Fruit fly (Drosophila melanogaster) whole organism, embryonic: ENCODE data around the gene THADA.

Experiments
- Asciz ChIP-seq: fragments of 200-800 bp; sonication (Bioruptor generic); optimal IDR thresholded peaks from 2 replicates; lab custom pipeline; 2017; ENCODE audit warnings: missing biosample characterization, mild to moderate bottlenecking, missing genetic modification characterization, missing genetic modification reagents
- B-H1 ChIP-seq: fragments of 200-800 bp; sonication (Bioruptor generic); IDR thresholded peaks from 3 replicates; pipeline ENCODE4 v1.3.6; 2022; ENCODE audit warnings: missing biosample characterization, missing genetic modification characterization
- BEAF-32 ChIP-seq: fragments of 200-800 bp; sonication (Bioruptor generic); optimal IDR thresholded peaks from 3 replicates; lab custom pipeline; 2017; ENCODE audit warnings: missing biosample characterization, missing genetic modification characterization, mild to moderate bottlenecking, moderate library complexity, missing genetic modification reagents
- C15 ChIP-seq: fragments of 200-800 bp; sonication (Bioruptor generic); IDR thresholded peaks from 3 replicates; pipeline ENCODE4 v1.3.6; 2022; ENCODE audit warnings: missing biosample characterization, missing genetic modification characterization
- CG1024 ChIP-seq: fragments of 200-800 bp; sonication (Bioruptor generic); IDR thresholded peaks from 2 replicates; pipeline ENCODE4 v1.3.6; 2022; ENCODE audit warnings: missing biosample characterization, missing genetic modification characterization
- CG11085 ChIP-seq: fragments of 200-800 bp; sonication (Bioruptor generic); IDR thresholded peaks from 2 replicates; pipeline ENCODE4 v1.3.6; 2022; ENCODE audit warnings: missing biosample characterization, missing genetic modification characterization
- CG11560 ChIP-seq: fragments of 200-800 bp; sonication (Bioruptor generic); IDR thresholded peaks from 3 replicates; pipeline ENCODE4 v1.3.6; 2022; ENCODE audit warnings: missing biosample characterization, missing genetic modification characterization
- CG12942 ChIP-seq: fragments of 200-800 bp; sonication (Bioruptor generic); optimal IDR thresholded peaks from 3 replicates; lab custom pipeline; 2016; ENCODE audit warnings: missing biosample characterization, missing genetic modification characterization
- CG13424 ChIP-seq: fragments of 200-800 bp; sonication (Bioruptor generic); optimal IDR thresholded peaks from 2 replicates; lab custom pipeline; 2019; ENCODE audit warnings: missing biosample characterization, mild to moderate bottlenecking, missing genetic modification characterization, moderate library complexity
- CG13624 ChIP-seq: fragments of 200-800 bp; sonication (Bioruptor generic); optimal IDR thresholded peaks from 2 replicates; lab custom pipeline; 2016; ENCODE audit warnings: missing biosample characterization, missing genetic modification characterization
- CG13894 ChIP-seq: fragments of 200-800 bp; sonication (Bioruptor generic); optimal IDR thresholded peaks from 3 replicates; lab custom pipeline; 2018; ENCODE audit warnings: missing biosample characterization, mild to moderate bottlenecking, missing genetic modification characterization, moderate library complexity
- CG15073 ChIP-seq: fragments of 200-800 bp; sonication (Bioruptor generic); optimal IDR thresholded peaks from 2 replicates; lab custom pipeline; 2016; ENCODE audit warnings: missing biosample characterization, missing genetic modification characterization
- CG15479 ChIP-seq: fragments of 200-800 bp; sonication (Bioruptor generic); optimal IDR thresholded peaks from 3 replicates; lab custom pipeline; 2019; ENCODE audit warnings: missing biosample characterization, mild to moderate bottlenecking, missing genetic modification characterization, moderate library complexity
- CG17802 ChIP-seq: fragments of 200-800 bp; sonication (Bioruptor generic); optimal IDR thresholded peaks from 2 replicates; lab custom pipeline; 2018; ENCODE audit warnings: missing biosample characterization, mild to moderate bottlenecking, missing genetic modification characterization, moderate library complexity
- CG18599 ChIP-seq: fragments of 200-800 bp; sonication (Bioruptor generic); optimal IDR thresholded peaks from 3 replicates; lab custom pipeline; 2017; ENCODE audit warnings: missing biosample characterization, missing genetic modification characterization, mild to moderate bottlenecking, moderate library complexity, missing genetic modification reagents
- CG30020 ChIP-seq: fragments of 200-800 bp; optimal IDR thresholded peaks from 2 replicates; lab custom pipeline; 2019; ENCODE audit warnings: missing biosample characterization, mild to moderate bottlenecking, missing genetic modification characterization, moderate library complexity
- CG3065 ChIP-seq: fragments of 200-800 bp; sonication (Bioruptor generic); optimal IDR thresholded peaks from 2 replicates; lab custom pipeline; 2016; ENCODE audit warnings: missing biosample characterization, missing genetic modification characterization
- CG3163 ChIP-seq: fragments of 200-800 bp; sonication (Bioruptor generic); optimal IDR thresholded peaks from 3 replicates; lab custom pipeline; 2016; ENCODE audit warnings: missing biosample characterization, missing genetic modification characterization
- CG32532 ChIP-seq: fragments of 200-800 bp; sonication (Bioruptor generic); IDR thresholded peaks from 2 replicates; pipeline ENCODE4 v1.3.6; 2022; ENCODE audit warnings: missing biosample characterization, missing genetic modification characterization
- CG3838 ChIP-seq: fragments of 200-800 bp; sonication (Bioruptor generic); optimal IDR thresholded peaks from 3 replicates; lab custom pipeline; 2016; ENCODE audit warnings: missing biosample characterization, missing genetic modification characterization
- CG9817 ChIP-seq: fragments of 200-800 bp; sonication (Bioruptor generic); optimal IDR thresholded peaks from 2 replicates; lab custom pipeline; 2018; ENCODE audit warnings: missing biosample characterization, mild to moderate bottlenecking, missing genetic modification characterization, moderate library complexity
- Dad ChIP-seq: fragments of 200-800 bp; sonication (Bioruptor generic); optimal IDR thresholded peaks from 3 replicates; lab custom pipeline; 2016; ENCODE audit warnings: missing biosample characterization, missing genetic modification characterization
- Dll ChIP-seq: fragments of 200-800 bp; sonication (Bioruptor generic); IDR thresholded peaks from 4 replicates; pipeline ENCODE4 v1.3.6; 2022; ENCODE audit warnings: missing biosample characterization, missing genetic modification characterization; ENCODE audit not compliant: partially characterized antibody
- Elba2 ChIP-seq: fragments of 200-800 bp; sonication (Bioruptor generic); optimal IDR thresholded peaks from 3 replicates; lab custom pipeline; 2016; ENCODE audit warnings: missing biosample characterization, missing genetic modification characterization
- Fer3 ChIP-seq: fragments of 200-800 bp; sonication (Bioruptor generic); optimal IDR thresholded peaks from 2 replicates; lab custom pipeline; 2018; ENCODE audit warnings: missing biosample characterization, mild to moderate bottlenecking, missing genetic modification characterization, moderate library complexity
- H15 ChIP-seq: fragments of 200-800 bp; sonication (Bioruptor generic); IDR thresholded peaks from 3 replicates; pipeline ENCODE4 v1.3.6; 2022; ENCODE audit warnings: missing biosample characterization, missing genetic modification characterization
- Hey ChIP-seq: fragments of 200-800 bp; sonication (Bioruptor generic); optimal IDR thresholded peaks from 3 replicates; lab custom pipeline; 2018; ENCODE audit warnings: missing biosample characterization, mild to moderate bottlenecking, missing genetic modification characterization
- HmgZ ChIP-seq: fragments of 200-800 bp; sonication (Bioruptor generic); optimal IDR thresholded peaks from 2 replicates; lab custom pipeline; 2018; ENCODE audit warnings: missing biosample characterization, mild to moderate bottlenecking, missing genetic modification characterization
- Nf-YC ChIP-seq: fragments of 200-800 bp; optimal IDR thresholded peaks from 3 replicates; lab custom pipeline; 2019; ENCODE audit warnings: missing biosample characterization, mild to moderate bottlenecking, missing genetic modification characterization, moderate library complexity
- Six4 ChIP-seq: fragments of 200-800 bp; sonication (Bioruptor generic); optimal IDR thresholded peaks from 2 replicates; lab custom pipeline; 2016; ENCODE audit warnings: missing biosample characterization, missing genetic modification characterization
- Sry-β ChIP-seq: fragments of 200-800 bp; sonication (Bioruptor generic); optimal IDR thresholded peaks from 2 replicates; lab custom pipeline; 2018; ENCODE audit warnings: missing biosample characterization, mild to moderate bottlenecking, missing genetic modification characterization, moderate library complexity
- ac ChIP-seq: fragments of 200-800 bp; sonication (Bioruptor generic); optimal IDR thresholded peaks from 3 replicates; lab custom pipeline; 2017; ENCODE audit warnings: missing biosample characterization, mild to moderate bottlenecking, missing genetic modification characterization
- ap ChIP-seq: fragments of 200-800 bp; sonication (Bioruptor generic); IDR thresholded peaks from 2 replicates; pipeline ENCODE4 v1.3.6; 2022; ENCODE audit warnings: missing biosample characterization, missing genetic modification characterization
- btn ChIP-seq: fragments of 200-800 bp; sonication (Bioruptor generic); optimal IDR thresholded peaks from 2 replicates; lab custom pipeline; 2016; ENCODE audit warnings: missing biosample characterization, missing genetic modification characterization
- chif ChIP-seq, 2 experiments: fragments of 200-800 bp; sonication (Bioruptor generic); optimal IDR thresholded peaks; 3 replicates each; lab custom pipeline; 2016; ENCODE audit warnings: missing biosample characterization in 2 of 2, missing genetic modification characterization in 2 of 2
- crc ChIP-seq: fragments of 200-800 bp; sonication (Bioruptor generic); optimal IDR thresholded peaks from 2 replicates; lab custom pipeline; 2016; ENCODE audit warnings: missing biosample characterization, missing genetic modification characterization
- dpn ChIP-seq, 2 experiments: fragments of 200-800 bp; sonication (Bioruptor generic); optimal IDR thresholded peaks; 3 replicates each; lab custom pipeline; 2016; ENCODE audit warnings: missing biosample characterization in 2 of 2, missing genetic modification characterization in 2 of 2
- eyg ChIP-seq: fragments of 200-800 bp; sonication (Bioruptor generic); optimal IDR thresholded peaks from 3 replicates; lab custom pipeline; 2016; ENCODE audit warnings: missing biosample characterization, missing genetic modification characterization
- hb ChIP-seq: fragments of 200-800 bp; sonication (Bioruptor generic); IDR thresholded peaks from 3 replicates; pipeline ENCODE4 v1.3.6; 2022; ENCODE audit warnings: missing biosample characterization, missing genetic modification characterization; ENCODE audit not compliant: partially characterized antibody
- hth ChIP-seq: fragments of >200 bp; optimal IDR thresholded peaks from 2 replicates; lab custom pipeline; 2017; ENCODE audit warnings: inconsistent platforms
- insv ChIP-seq, 2 experiments: fragments of 200-800 bp; sonication (Bioruptor generic); optimal IDR thresholded peaks; 3 replicates each; lab custom pipeline; 2016 to 2018; ENCODE audit warnings: missing biosample characterization in 2 of 2, missing genetic modification characterization in 2 of 2
- mam ChIP-seq: fragments of 200-800 bp; sonication (Bioruptor generic); optimal IDR thresholded peaks from 3 replicates; lab custom pipeline; 2016; ENCODE audit warnings: missing biosample characterization, missing genetic modification characterization
- otp ChIP-seq: fragments of 200-800 bp; sonication (Bioruptor generic); IDR thresholded peaks from 3 replicates; pipeline ENCODE4, ENCODE4 v1.3.6; 2022; ENCODE audit warnings: missing biosample characterization, missing genetic modification characterization
- pzg ChIP-seq: fragments of 200-800 bp; sonication (Bioruptor generic); optimal IDR thresholded peaks from 3 replicates; lab custom pipeline; 2018; ENCODE audit warnings: missing biosample characterization, mild to moderate bottlenecking, missing genetic modification characterization, moderate library complexity
- ranshi ChIP-seq: fragments of 200-800 bp; sonication (Bioruptor generic); IDR thresholded peaks from 2 replicates; pipeline ENCODE4 v1.3.6; 2022; ENCODE audit warnings: missing biosample characterization, missing genetic modification characterization
- scrt ChIP-seq: fragments of 200-800 bp; sonication (Bioruptor generic); optimal IDR thresholded peaks from 2 replicates; lab custom pipeline; 2018; ENCODE audit warnings: missing biosample characterization, mild to moderate bottlenecking, missing genetic modification characterization, moderate library complexity
- slbo ChIP-seq: fragments of 200-800 bp; sonication (Bioruptor generic); IDR thresholded peaks from 2 replicates; pipeline ENCODE4 v1.3.6; 2022; ENCODE audit warnings: missing biosample characterization, missing genetic modification characterization
- slou ChIP-seq: fragments of 200-800 bp; sonication (Bioruptor generic); optimal IDR thresholded peaks from 3 replicates; lab custom pipeline; 2016; ENCODE audit warnings: missing biosample characterization, missing genetic modification characterization
- toy ChIP-seq: fragments of 200-800 bp; sonication (Bioruptor generic); IDR thresholded peaks from 2 replicates; pipeline ENCODE4 v1.3.6; 2022; ENCODE audit warnings: missing biosample characterization, missing genetic modification characterization
- zfh2 ChIP-seq: fragments of 200-800 bp; sonication (Bioruptor generic); optimal IDR thresholded peaks from 2 replicates; lab custom pipeline; 2016; ENCODE audit warnings: missing biosample characterization, missing genetic modification characterization

Gene THADA

dm6 chrX:19846701-19847383 is 18.5 kb downstream of the THADA start (continued):
- TF ChIP-seq CG3838 (GFP tag; lab: Kevin White, UChicago) = peak; percentile 83
- TF ChIP-seq CG15479 (GFP tag; lab: Kevin White, UChicago) = no peak
- peak; percentile 91 for TF ChIP-seq CG32532 (GFP tag; lab: Robert Waterston, UW)
- TF ChIP-seq CG11560 (tag; lab: Robert Waterston, UW) = peak; percentile 86
- peak; percentile 89 for TF ChIP-seq Dad (GFP tag; lab: Kevin White, UChicago)
- peak; percentile 82 for TF ChIP-seq CG13894 (tag; lab: Kevin White, UChicago)
- TF ChIP-seq slou (GFP tag; lab: Kevin White, UChicago) = peak; percentile 77
- TF ChIP-seq Fer3 (tag; lab: Kevin White, UChicago) = peak; percentile 91
- TF ChIP-seq hth (lab: Kevin White, UChicago) = no peak
- TF ChIP-seq hb (GFP tag; lab: Robert Waterston, UW) = no peak
- TF ChIP-seq mam = peak; percentile 91
- TF ChIP-seq Dll (GFP tag; lab: Robert Waterston, UW) = no peak
- peak; percentile 90 for TF ChIP-seq crc (GFP tag; lab: Kevin White, UChicago)
- peak; percentile 95 for TF ChIP-seq otp
- peak; percentile 54 for TF ChIP-seq Sry-β (GFP tag; lab: Kevin White, UChicago)
- peak; percentile 92 for TF ChIP-seq H15
- TF ChIP-seq Hey (tag; lab: Kevin White, UChicago) = peak; percentile 72
- peak; percentile 48 for TF ChIP-seq Elba2 (GFP tag; lab: Kevin White, UChicago)
- peak; percentile 75 for TF ChIP-seq CG3065
- TF ChIP-seq CG13424 (tag; lab: Kevin White, UChicago) = peak; percentile 95
- TF ChIP-seq ap (GFP tag; lab: Robert Waterston, UW) = peak; percentile 88
- TF ChIP-seq ranshi (GFP tag; lab: Robert Waterston, UW) = peak; percentile 93
- TF ChIP-seq insv (GFP tag; optimal IDR thresholded peaks at IDR 0.05; lab: Kevin White, UChicago) = peak; percentile 22 to 36
- peak; percentile 80 for TF ChIP-seq zfh2
- peak; percentile 93 for TF ChIP-seq CG18599
- TF ChIP-seq CG9817 (tag; lab: Kevin White, UChicago) = peak; percentile 92
- peak; percentile 93 for TF ChIP-seq btn (GFP tag; lab: Kevin White, UChicago)
- TF ChIP-seq HmgZ (tag; lab: Kevin White, UChicago) = peak; percentile 93
- peak; percentile 59; the same call in 1 of the 2 replicates for TF ChIP-seq toy (GFP tag; lab: Robert Waterston, UW)
- peak; percentile 91 for TF ChIP-seq CG12942 (GFP tag; lab: Kevin White, UChicago)
- TF ChIP-seq eyg (GFP tag; lab: Kevin White, UChicago) = peak; percentile 92
- peak; percentile 5 for TF ChIP-seq pzg (GFP tag; lab: Kevin White, UChicago)
- TF ChIP-seq CG30020 (tag; lab: Kevin White, UChicago) = peak; percentile 62
- peak; percentile 93 for TF ChIP-seq B-H1 (GFP tag; lab: Robert Waterston, UW)
- TF ChIP-seq slbo (GFP tag; lab: Robert Waterston, UW) = peak; percentile 96
- TF ChIP-seq dpn (GFP tag; optimal IDR thresholded peaks at IDR 0.05; lab: Kevin White, UChicago) = peak; percentile 93 to 94
- peak; percentile 79 for TF ChIP-seq Nf-YC (tag; lab: Kevin White, UChicago)
- TF ChIP-seq CG1024 (GFP tag; lab: Robert Waterston, UW) = peak; percentile 81
- TF ChIP-seq CG15073 (GFP tag; lab: Kevin White, UChicago) = peak; percentile 67
- TF ChIP-seq Asciz = peak; percentile 76
- TF ChIP-seq CG13624 (GFP tag; lab: Kevin White, UChicago) = peak; percentile 86
- peak; percentile 81 for TF ChIP-seq CG3163 (GFP tag; lab: Kevin White, UChicago)
- TF ChIP-seq C15 (GFP tag; lab: Robert Waterston, UW) = peak; percentile 86
- peak; percentile 90 for TF ChIP-seq Six4 (GFP tag; lab: Kevin White, UChicago)
- TF ChIP-seq CG11085 (GFP tag; lab: Robert Waterston, UW) = peak; percentile 78
- TF ChIP-seq BEAF-32 (GFP tag; lab: Kevin White, UChicago) = peak; percentile 2
- peak; percentile 78 for TF ChIP-seq scrt (GFP tag; lab: Kevin White, UChicago)
- peak; percentile 94 to 96 for TF ChIP-seq chif (GFP tag; optimal IDR thresholded peaks at IDR 0.05; lab: Kevin White, UChicago)
- peak; percentile 83 for TF ChIP-seq ac (GFP tag; lab: Kevin White, UChicago)
- peak; percentile 81 for TF ChIP-seq CG17802 (tag; lab: Kevin White, UChicago)
